Fruit fly (Drosophila melanogaster) whole organism, wandering third instar larva: ENCODE results near the gene Mitofilin.

ENCODE experiments used
- Abd-B ChIP-seq: fragments of >200 bp; optimal IDR thresholded peaks from 2 replicates; lab custom pipeline; 2017; ENCODE audit warnings: missing biosample characterization, missing genetic modification characterization
- Hnf4 ChIP-seq: fragments of 200-800 bp; sonication (Bioruptor generic); optimal IDR thresholded peaks from 2 replicates; lab custom pipeline; 2016; ENCODE audit warnings: missing biosample characterization, mild to moderate bottlenecking, missing genetic modification characterization
- Myc ChIP-seq: fragments of >200 bp; optimal IDR thresholded peaks from 2 replicates; lab custom pipeline; 2017
- Sp1 ChIP-seq: fragments of 200-800 bp; sonication (Bioruptor generic); optimal IDR thresholded peaks from 3 replicates; lab custom pipeline; 2019; ENCODE audit warnings: missing biosample characterization, mild to moderate bottlenecking, missing genetic modification characterization, moderate library complexity
- Vsx2 ChIP-seq: fragments of 200-300, 225-300 bp; sonication (Bioruptor generic); optimal IDR thresholded peaks from 2 replicates; lab custom pipeline; 2018; ENCODE audit warnings: missing biosample characterization, missing genetic modification characterization; ENCODE audit not compliant: partially characterized antibody
- ey ChIP-seq: fragments of 200-800 bp; sonication (Bioruptor generic); optimal IDR thresholded peaks from 2 replicates; lab custom pipeline; 2016; ENCODE audit warnings: missing biosample characterization, missing genetic modification characterization
- pan ChIP-seq: fragments of >200 bp; optimal IDR thresholded peaks from 2 replicates; lab custom pipeline; 2017
- psq ChIP-seq: fragments of 200-800 bp; sonication (Bioruptor generic); optimal IDR thresholded peaks from 3 replicates; lab custom pipeline; 2017; ENCODE audit warnings: missing biosample characterization, mild to moderate bottlenecking, missing genetic modification characterization, moderate library complexity
- rgr ChIP-seq: fragments of 200-800 bp; sonication (Bioruptor generic); optimal IDR thresholded peaks from 3 replicates; lab custom pipeline; 2016; ENCODE audit warnings: missing biosample characterization, mild to moderate bottlenecking, missing genetic modification characterization
- sage ChIP-seq: fragments of 200-800 bp; sonication (Bioruptor generic); optimal IDR thresholded peaks from 2 replicates; lab custom pipeline; 2016; ENCODE audit warnings: missing biosample characterization, mild to moderate bottlenecking, missing genetic modification characterization

- TF ChIP-seq Sp1 (no peak), Hnf4 (GFP tag; lab: Kevin White, UChicago) (no peak), pan (lab: Kevin White, UChicago) (no peak), psq (no peak), ey (GFP tag; lab: Kevin White, UChicago) (no peak), Abd-B (GFP tag; lab: Kevin White, UChicago) (no peak), sage (no peak), Vsx2 (GFP tag; lab: Kevin White, UChicago) (no peak), rgr (GFP tag; lab: Kevin White, UChicago) (no peak), Myc (no peak)
Observed at dm6 chr3R:22022623-22023022, 512 bp downstream of the Mitofilin start.
